Fruit fly (Drosophila melanogaster) whole organism, embryonic: ENCODE results near the gene Tom70.

Experiments used
- Awh ChIP-seq: fragments of 200-800 bp; sonication (Bioruptor generic); IDR thresholded peaks from 2 replicates; pipeline ENCODE4, ENCODE4 v1.3.6; 2022; ENCODE audit warnings: missing biosample characterization, missing genetic modification characterization
- CG10274 ChIP-seq: fragments of 200-800 bp; sonication (Bioruptor generic); optimal IDR thresholded peaks from 3 replicates; lab custom pipeline; 2017; ENCODE audit warnings: missing biosample characterization, mild to moderate bottlenecking, missing genetic modification characterization
- CG12299 ChIP-seq: fragments of 200-800 bp; sonication (Bioruptor generic); optimal IDR thresholded peaks from 2 replicates; lab custom pipeline; 2018; ENCODE audit warnings: missing biosample characterization, mild to moderate bottlenecking, missing genetic modification characterization
- CG12391 ChIP-seq: fragments of 200-800 bp; sonication (Bioruptor generic); optimal IDR thresholded peaks from 3 replicates; lab custom pipeline; 2018; ENCODE audit warnings: missing biosample characterization, mild to moderate bottlenecking, missing genetic modification characterization, moderate library complexity
- CG14965 ChIP-seq: fragments of 200-800 bp; sonication (Bioruptor generic); optimal IDR thresholded peaks from 2 replicates; lab custom pipeline; 2016; ENCODE audit warnings: missing biosample characterization, missing genetic modification characterization, borderline replicate concordance
- CG15479 ChIP-seq: fragments of 200-800 bp; sonication (Bioruptor generic); optimal IDR thresholded peaks from 3 replicates; lab custom pipeline; 2019; ENCODE audit warnings: missing biosample characterization, mild to moderate bottlenecking, missing genetic modification characterization, moderate library complexity
- CG17328 ChIP-seq: fragments of 200-800 bp; sonication (Bioruptor generic); IDR thresholded peaks from 2 replicates; pipeline ENCODE4 v1.3.6; 2022; ENCODE audit warnings: missing biosample characterization, missing genetic modification characterization
- CG17385 ChIP-seq: fragments of 200-800 bp; sonication (Bioruptor generic); optimal IDR thresholded peaks from 3 replicates; lab custom pipeline; 2018; ENCODE audit warnings: missing biosample characterization, mild to moderate bottlenecking, missing genetic modification characterization
- CG33557 ChIP-seq: fragments of 200-800 bp; sonication (Bioruptor generic); optimal IDR thresholded peaks from 2 replicates; lab custom pipeline; 2019; ENCODE audit warnings: missing biosample characterization, mild to moderate bottlenecking, missing genetic modification characterization, moderate library complexity
- CG6654 ChIP-seq: fragments of 200-800 bp; sonication (Bioruptor generic); optimal IDR thresholded peaks from 2 replicates; lab custom pipeline; 2017; ENCODE audit warnings: missing biosample characterization, mild to moderate bottlenecking, missing genetic modification characterization
- CG6689 ChIP-seq: fragments of 200-800 bp; sonication (Bioruptor generic); IDR thresholded peaks from 2 replicates; pipeline ENCODE4 v1.3.6; 2022; ENCODE audit warnings: missing biosample characterization, missing genetic modification characterization
- CG8089 ChIP-seq: fragments of 200-800 bp; sonication (Bioruptor generic); optimal IDR thresholded peaks from 3 replicates; lab custom pipeline; 2016; ENCODE audit warnings: missing biosample characterization, missing genetic modification characterization
- CG8290 ChIP-seq, 3 experiments: fragments of 200-800 bp; sonication (Bioruptor generic); optimal IDR thresholded peaks; 2 replicates each; lab custom pipeline; 2016 to 2019; ENCODE audit warnings: missing biosample characterization in 3 of 3, missing genetic modification characterization in 3 of 3, mild to moderate bottlenecking in 2 of 3, moderate library complexity in 1 of 3
- Elba2 ChIP-seq: fragments of 200-800 bp; sonication (Bioruptor generic); optimal IDR thresholded peaks from 3 replicates; lab custom pipeline; 2016; ENCODE audit warnings: missing biosample characterization, missing genetic modification characterization
- Hr51 ChIP-seq, 2 experiments: fragments of 200-800 bp; sonication (Bioruptor generic); optimal IDR thresholded peaks; 2 replicates in 1 of 2; 3 replicates in 1 of 2; lab custom pipeline; 2016 to 2018; ENCODE audit warnings: missing biosample characterization in 2 of 2, missing genetic modification characterization in 2 of 2, mild to moderate bottlenecking in 1 of 2, moderate library complexity in 1 of 2
- Kr ChIP-seq: fragments of 200-800 bp; sonication (Bioruptor generic); optimal IDR thresholded peaks from 2 replicates; lab custom pipeline; 2017; ENCODE audit warnings: missing biosample characterization, mild to moderate bottlenecking, missing genetic modification characterization
- Med ChIP-seq: fragments of 200-800 bp; sonication (Bioruptor generic); peaks from one replicate; lab custom pipeline; 2016; ENCODE audit warnings: missing biosample characterization, missing genetic modification characterization, mild to moderate bottlenecking, inconsistent platforms, moderate library complexity
- Nf-YA ChIP-seq: fragments of 200-800 bp; sonication (Bioruptor generic); IDR thresholded peaks from 2 replicates; pipeline ENCODE4 v1.3.6; 2022; ENCODE audit warnings: missing biosample characterization, missing genetic modification characterization
- Ptx1 ChIP-seq: fragments of 200-800 bp; sonication (Bioruptor generic); IDR thresholded peaks from 2 replicates; pipeline ENCODE4 v1.3.6; 2022; ENCODE audit warnings: missing biosample characterization, missing genetic modification characterization
- Sox102F ChIP-seq: fragments of 200-800 bp; sonication (Bioruptor generic); optimal IDR thresholded peaks from 2 replicates; lab custom pipeline; 2018; ENCODE audit warnings: missing biosample characterization, mild to moderate bottlenecking, missing genetic modification characterization, moderate library complexity
- Vsx1 ChIP-seq: fragments of 200-800 bp; sonication (Bioruptor generic); optimal IDR thresholded peaks from 2 replicates; lab custom pipeline; 2017; ENCODE audit warnings: missing biosample characterization, mild to moderate bottlenecking, missing genetic modification characterization, missing genetic modification reagents
- Xbp1 ChIP-seq: fragments of 200-800 bp; sonication (Bioruptor generic); optimal IDR thresholded peaks from 3 replicates; lab custom pipeline; 2016; ENCODE audit warnings: missing biosample characterization, mild to moderate bottlenecking, missing genetic modification characterization
- az2 ChIP-seq: fragments of 200-800 bp; sonication (Bioruptor generic); optimal IDR thresholded peaks from 3 replicates; lab custom pipeline; 2016; ENCODE audit warnings: missing biosample characterization, missing genetic modification characterization
- bsh ChIP-seq, 2 experiments: fragments of 200-800 bp; sonication (Bioruptor generic); optimal IDR thresholded peaks; 2 replicates each; lab custom pipeline; 2017 to 2018; ENCODE audit warnings: mild to moderate bottlenecking in 2 of 2, missing biosample characterization in 2 of 2, missing genetic modification characterization in 2 of 2, moderate library complexity in 1 of 2
- chm ChIP-seq: fragments of 200-800 bp; sonication (Bioruptor generic); IDR thresholded peaks from 2 replicates; pipeline ENCODE4 v1.3.6; 2022; ENCODE audit warnings: missing biosample characterization, missing genetic modification characterization
- ci ChIP-seq: fragments of 200-800 bp; sonication (Bioruptor generic); IDR thresholded peaks from 3 replicates; pipeline ENCODE4 v1.3.6; 2022; ENCODE audit warnings: missing biosample characterization, missing genetic modification characterization
- dati ChIP-seq: fragments of 200-800 bp; sonication (Bioruptor generic); IDR thresholded peaks from 2 replicates; pipeline ENCODE4 v1.3.6; 2022; ENCODE audit warnings: missing biosample characterization, missing genetic modification characterization
- fd102C ChIP-seq: fragments of 200-800 bp; sonication (Bioruptor generic); optimal IDR thresholded peaks from 2 replicates; lab custom pipeline; 2018; ENCODE audit warnings: missing biosample characterization, mild to moderate bottlenecking, missing genetic modification characterization, moderate library complexity
- fd64A ChIP-seq: fragments of 200-800 bp; sonication (Bioruptor generic); optimal IDR thresholded peaks from 3 replicates; lab custom pipeline; 2018; ENCODE audit warnings: missing biosample characterization, mild to moderate bottlenecking, missing genetic modification characterization
- gsb ChIP-seq: fragments of 200-800 bp; sonication (Bioruptor generic); IDR thresholded peaks from 2 replicates; pipeline ENCODE4 v1.3.6; 2022; ENCODE audit warnings: missing biosample characterization, missing genetic modification characterization
- gt ChIP-seq: fragments of 200-800 bp; sonication (Bioruptor generic); IDR thresholded peaks from 2 replicates; pipeline ENCODE4 v1.3.6; 2022; ENCODE audit warnings: missing biosample characterization, missing genetic modification characterization
- lab ChIP-seq: fragments of 200-800 bp; sonication (Bioruptor generic); optimal IDR thresholded peaks from 3 replicates; lab custom pipeline; 2017; ENCODE audit warnings: missing biosample characterization, missing genetic modification characterization, mild to moderate bottlenecking, moderate library complexity, missing genetic modification reagents
- nerfin-1 ChIP-seq: fragments of 200-800 bp; sonication (Bioruptor generic); optimal IDR thresholded peaks from 3 replicates; lab custom pipeline; 2019; ENCODE audit warnings: missing biosample characterization, mild to moderate bottlenecking, missing genetic modification characterization, moderate library complexity
- nom ChIP-seq: fragments of 200-800 bp; sonication (Bioruptor generic); optimal IDR thresholded peaks from 2 replicates; lab custom pipeline; 2017; ENCODE audit warnings: missing biosample characterization, missing genetic modification characterization, mild to moderate bottlenecking, moderate library complexity, missing genetic modification reagents
- phol ChIP-seq: fragments of 200-800 bp; sonication (Bioruptor generic); optimal IDR thresholded peaks from 3 replicates; lab custom pipeline; 2018; ENCODE audit warnings: missing biosample characterization, mild to moderate bottlenecking, missing genetic modification characterization, moderate library complexity
- schlank ChIP-seq: fragments of 200-800 bp; sonication (Bioruptor generic); optimal IDR thresholded peaks from 2 replicates; lab custom pipeline; 2018; ENCODE audit warnings: missing biosample characterization, mild to moderate bottlenecking, missing genetic modification characterization
- sens ChIP-seq: fragments of 200-800 bp; sonication (Bioruptor generic); peaks from one replicate; lab custom pipeline; 2016; ENCODE audit warnings: missing biosample characterization, missing genetic modification characterization
- sug ChIP-seq: fragments of 200-800 bp; optimal IDR thresholded peaks from 2 replicates; lab custom pipeline; 2019; ENCODE audit warnings: missing biosample characterization, mild to moderate bottlenecking, missing genetic modification characterization, moderate library complexity
- zen ChIP-seq: fragments of 200-800 bp; sonication (Bioruptor generic); optimal IDR thresholded peaks from 3 replicates; lab custom pipeline; 2018; ENCODE audit warnings: missing biosample characterization, mild to moderate bottlenecking, missing genetic modification characterization, moderate library complexity

Tom70 gene

DNA sequence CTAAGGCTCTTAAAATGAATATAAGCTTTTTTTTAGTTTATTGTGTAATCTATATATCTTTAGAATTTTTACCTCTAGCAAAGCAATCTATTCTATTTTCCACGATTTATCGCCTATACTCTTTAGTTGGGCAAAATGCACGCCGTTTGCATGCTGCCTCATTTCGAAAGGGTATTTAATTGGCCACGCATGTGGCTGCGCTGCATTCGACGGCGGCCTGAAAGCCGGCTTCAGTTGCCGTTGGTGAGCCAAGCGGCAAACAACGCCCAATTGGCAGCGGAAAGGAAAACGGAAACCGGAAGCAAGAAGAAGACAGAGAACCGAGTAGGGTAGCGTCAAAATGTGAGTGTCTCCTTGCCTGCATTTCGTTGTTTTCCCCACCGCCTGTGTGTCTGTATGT lies 37.5 kb upstream of the Tom70 start, which contains the start of gene CG14947 (continued):
- no peak for TF ChIP-seq CG12391 (tag; lab: Kevin White, UChicago)
- TF ChIP-seq fd64A (GFP tag; lab: Kevin White, UChicago): peak; percentile 19
- no peak for TF ChIP-seq CG17328 (GFP tag; lab: Robert Waterston, UW)
- 0 out of 2 replicates have a peak, but pooled peaks have one; percentile 18 for TF ChIP-seq Ptx1 (GFP tag; lab: Robert Waterston, UW)
- peak; percentile 9 for TF ChIP-seq phol (tag; lab: Kevin White, UChicago)
- peak; percentile 72 for TF ChIP-seq ci (GFP tag; lab: Robert Waterston, UW)
- peak; percentile 25 for TF ChIP-seq Kr (GFP tag; lab: Kevin White, UChicago)
- peak; percentile 10 for TF ChIP-seq CG33557 (GFP tag; lab: Kevin White, UChicago)
- no peak for TF ChIP-seq CG14965
- peak; percentile 13 for TF ChIP-seq Xbp1 (GFP tag; lab: Kevin White, UChicago)
- no peak for TF ChIP-seq CG10274 (GFP tag; lab: Kevin White, UChicago)
- peak; percentile 38 for TF ChIP-seq nom
- peak; percentile 43 for TF ChIP-seq Vsx1
- TF ChIP-seq CG15479 (GFP tag; lab: Kevin White, UChicago): peak; percentile 39
- peak; percentile 52 for TF ChIP-seq fd102C (GFP tag; lab: Kevin White, UChicago)
- peak; percentile 20 for TF ChIP-seq Sox102F
- TF ChIP-seq sens (GFP tag; lab: Kevin White, UChicago): peak; percentile 75
- peak; percentile 17 for TF ChIP-seq nerfin-1 (tag; lab: Kevin White, UChicago)
- TF ChIP-seq gsb (GFP tag; lab: Robert Waterston, UW): 0 out of 2 replicates have a peak, but pooled peaks have one; percentile 27
- TF ChIP-seq Med (GFP tag; lab: Kevin White, UChicago): peak; percentile 72
- peak; percentile 59 for TF ChIP-seq CG17385
- TF ChIP-seq CG6689 (GFP tag; lab: Robert Waterston, UW): 0 out of 2 replicates have a peak, but pooled peaks have one; percentile 27
- TF ChIP-seq Elba2 (GFP tag; lab: Kevin White, UChicago): peak; percentile 57
- TF ChIP-seq chm (GFP tag; lab: Robert Waterston, UW): 0 out of 2 replicates have a peak, but pooled peaks have one; percentile 40
- TF ChIP-seq Nf-YA (GFP tag; lab: Robert Waterston, UW): 0 out of 2 replicates have a peak, but pooled peaks have one; percentile 25
- no peak for TF ChIP-seq CG8290 (GFP tag; optimal IDR thresholded peaks at IDR 0.05; lab: Kevin White, UChicago)
- TF ChIP-seq CG8290 (tag; optimal IDR thresholded peaks at IDR 0.05; lab: Kevin White, UChicago): peak in 1 of 2 experiments; percentile 41
- TF ChIP-seq sug (tag; lab: Kevin White, UChicago): no peak
- no peak for TF ChIP-seq CG8089 (GFP tag; lab: Kevin White, UChicago)
- TF ChIP-seq dati (GFP tag; lab: Robert Waterston, UW): no peak
- TF ChIP-seq CG6654 (GFP tag; lab: Kevin White, UChicago): no peak
- no peak for TF ChIP-seq az2
- no peak for TF ChIP-seq gt (GFP tag; lab: Robert Waterston, UW)
- TF ChIP-seq schlank (tag; lab: Kevin White, UChicago): no peak
- TF ChIP-seq zen (tag; lab: Kevin White, UChicago): peak; percentile 30
- TF ChIP-seq bsh (GFP tag; optimal IDR thresholded peaks at IDR 0.05; lab: Kevin White, UChicago): peak in 1 of 2 experiments; percentile 20
- no peak for TF ChIP-seq Hr51 (GFP tag; optimal IDR thresholded peaks at IDR 0.05; lab: Kevin White, UChicago)
- no peak for TF ChIP-seq CG12299
- 0 out of 2 replicates have a peak, but pooled peaks have one; percentile 28 for TF ChIP-seq Awh (GFP tag; lab: Robert Waterston, UW)
- TF ChIP-seq lab: peak; percentile 11
